Worm (Caenorhabditis elegans): ENCODE measurements around the gene R11A8.1.

Gene R11A8.1

DNA sequence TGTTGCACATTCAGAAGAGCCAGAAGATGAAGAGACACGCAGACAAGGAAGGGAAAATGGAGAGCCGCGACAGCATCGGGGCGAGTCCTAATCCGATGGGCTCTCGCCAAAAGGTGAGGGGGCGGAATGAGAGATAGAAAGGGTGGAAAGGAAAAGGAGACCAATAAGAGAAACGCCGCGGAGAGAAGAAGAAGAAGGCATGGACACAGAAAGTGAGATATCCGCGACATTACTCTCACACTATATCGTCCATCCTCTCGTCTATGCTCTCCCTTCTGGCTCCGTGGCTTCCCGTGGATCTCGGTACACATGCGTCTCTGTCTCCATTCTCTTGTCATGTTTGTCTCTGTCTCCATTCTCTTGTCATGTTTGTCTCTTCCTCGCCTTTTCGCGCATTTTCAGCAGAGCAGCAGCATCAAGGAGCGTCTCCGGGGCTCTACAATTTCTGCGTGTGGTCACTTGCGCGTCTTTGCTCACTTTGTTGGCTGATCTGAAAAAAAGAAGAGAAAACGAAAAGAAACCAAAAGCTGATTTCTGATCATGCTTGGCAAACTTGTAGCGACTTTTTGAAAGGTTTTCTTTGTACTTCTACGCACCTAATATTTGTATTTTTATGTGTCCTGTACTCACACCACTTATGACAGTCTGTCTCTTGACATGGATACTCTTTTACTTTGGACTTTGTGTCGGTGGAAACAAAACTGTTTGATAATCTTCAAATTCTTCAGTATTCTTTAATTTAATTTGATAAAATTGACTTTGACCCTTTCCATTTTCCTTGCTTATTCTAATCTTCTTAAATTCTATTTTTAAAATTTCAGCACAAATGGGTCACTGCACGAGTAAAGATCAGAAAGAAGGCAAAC is 46.5 kb upstream of the R11A8.1 start, which contains the start of gene gpa-7 (continued):
- TF ChIP-seq ctbp-1 (GFP tag; IDR thresholded peaks at IDR 0.05) = peak; percentile 89
- no peak for TF ChIP-seq dmd-9 (GFP tag; IDR thresholded peaks at IDR 0.05)
- no peak for TF ChIP-seq lin-39 (tag; optimal IDR thresholded peaks at IDR 0.05)
- no peak for TF ChIP-seq dpl-1 (GFP tag; optimal IDR thresholded peaks at IDR 0.05)
- TF ChIP-seq ceh-20 (GFP tag; IDR thresholded peaks at IDR 0.05) = no peak
- TF ChIP-seq zip-11 (GFP tag; IDR thresholded peaks at IDR 0.05) = no peak
- TF ChIP-seq T26A8.4 (GFP tag; IDR thresholded peaks at IDR 0.05) = 0 out of 2 replicates have a peak, but pooled peaks have one; percentile 61
- no peak for TF ChIP-seq mdt-29 (GFP tag; IDR thresholded peaks at IDR 0.05)
- TF ChIP-seq lir-3 (tag; optimal IDR thresholded peaks at IDR 0.05) = no peak
- no peak for TF ChIP-seq attf-4 (tag; optimal IDR thresholded peaks at IDR 0.05)
- no peak for TF ChIP-seq dmd-8 (GFP tag; IDR thresholded peaks at IDR 0.05)
- TF ChIP-seq dve-1 (tag; optimal IDR thresholded peaks at IDR 0.05; ENCODE audit: insufficient read depth) = no peak
- no peak for TF ChIP-seq lin-29 (GFP tag; IDR thresholded peaks at IDR 0.05)
- no peak for TF ChIP-seq lin-13 (GFP tag; optimal IDR thresholded peaks at IDR 0.05)
- no peak for TF ChIP-seq mdl-1 (tag; optimal IDR thresholded peaks at IDR 0.05)
- TF ChIP-seq nhr-237 (tag; optimal IDR thresholded peaks at IDR 0.05) = no peak
- no peak for TF ChIP-seq nhr-28 (tag; optimal IDR thresholded peaks at IDR 0.05)

- no peak for TF ChIP-seq mdl-1 (tag; optimal IDR thresholded peaks at IDR 0.05)
- no peak for TF ChIP-seq lin-15B (tag; optimal IDR thresholded peaks at IDR 0.05)
- TF ChIP-seq ctbp-1 (GFP tag; IDR thresholded peaks at IDR 0.05) = 0 out of 2 replicates have a peak, but pooled peaks have one; percentile 22
- no peak for TF ChIP-seq zfp-3 (GFP tag; conservative IDR thresholded peaks at IDR 0.05)
- no peak for TF ChIP-seq saeg-2 (GFP tag; IDR thresholded peaks at IDR 0.05)
- TF ChIP-seq aly-2 (tag; optimal IDR thresholded peaks at IDR 0.05) = no peak
- TF ChIP-seq gei-8 (GFP tag; optimal IDR thresholded peaks at IDR 0.05) = no peak
- TF ChIP-seq fkh-10 (GFP tag; optimal IDR thresholded peaks at IDR 0.05) = no peak
- TF ChIP-seq ces-1 (GFP tag; optimal IDR thresholded peaks at IDR 0.05) = peak; percentile 28
- 0 out of 2 replicates have a peak, but pooled peaks have one; percentile 7 for TF ChIP-seq hmg-1.1 (GFP tag; IDR thresholded peaks at IDR 0.05)
- peak; percentile 95 for TF ChIP-seq aha-1 (tag)
- no peak for TF ChIP-seq nhr-41 (GFP tag; IDR thresholded peaks at IDR 0.05)
- TF ChIP-seq vab-7 (GFP tag; IDR thresholded peaks at IDR 0.05) = no peak
Measured at ce11 chrIV:10398244-10398643, 41.3 kb upstream of the R11A8.1 start.

DNA sequence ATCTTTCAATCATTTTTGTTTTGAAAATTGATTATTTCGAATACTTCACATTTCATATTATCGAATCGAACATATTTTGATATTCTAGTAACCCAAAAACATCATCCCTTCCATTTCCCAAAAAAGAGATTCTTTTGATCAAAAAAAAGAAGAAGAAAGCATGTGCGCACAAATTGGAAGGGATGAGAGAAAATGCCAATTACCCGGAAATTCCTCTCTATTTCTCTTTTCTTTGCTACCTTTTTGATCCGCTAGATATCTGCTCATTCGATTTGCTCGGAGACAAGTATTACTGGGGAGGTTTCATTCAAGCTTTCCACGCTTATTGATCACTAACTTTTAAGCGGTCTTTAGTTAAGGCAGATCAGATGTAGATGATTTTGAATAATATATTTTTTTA is 39.9 kb upstream of the R11A8.1 start:
- TF ChIP-seq ces-1 (GFP tag; optimal IDR thresholded peaks at IDR 0.05) (peak; percentile 38), snpc-4 (tag; optimal IDR thresholded peaks at IDR 0.05) (no peak), fkh-10 (GFP tag; optimal IDR thresholded peaks at IDR 0.05) (peak; percentile 10)

DNA sequence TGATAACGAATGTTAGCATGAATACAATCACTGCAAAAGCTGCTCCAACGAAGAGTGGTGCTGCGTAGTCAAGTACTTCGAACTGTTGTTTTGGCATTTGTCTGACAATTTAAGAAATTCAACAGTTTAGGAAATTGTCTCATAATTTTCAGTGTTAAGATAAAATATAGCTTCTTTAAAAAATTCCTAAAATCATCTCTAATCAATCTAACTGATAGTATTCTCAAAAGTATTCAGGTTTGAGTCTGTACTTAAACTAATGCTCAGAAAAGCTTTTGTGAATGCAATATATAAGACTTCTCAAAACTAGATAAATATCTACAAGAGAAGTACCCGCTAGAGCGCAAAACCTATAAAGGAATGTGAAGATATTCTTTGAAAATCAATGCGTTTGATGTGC is 37.9 kb upstream of the R11A8.1 start, which contains the start of gene R10H10.4:
Gene R10H10.4, minus strand, starts transcription at position 101 of the 400 bp plus-strand sequence.
- TF ChIP-seq mxl-3 (GFP tag; optimal IDR thresholded peaks at IDR 0.05) (no peak), zfp-2 (tag; optimal IDR thresholded peaks at IDR 0.05) (no peak), ceh-32 (tag; optimal IDR thresholded peaks at IDR 0.05; ENCODE audit: poor library complexity) (no peak), ceh-44 (GFP tag; IDR thresholded peaks at IDR 0.05) (no peak), lin-15B (tag; optimal IDR thresholded peaks at IDR 0.05) (no peak), nhr-28 (tag; optimal IDR thresholded peaks at IDR 0.05) (no peak), zag-1 (tag; optimal IDR thresholded peaks at IDR 0.05) (no peak), T20F7.1 (GFP tag; optimal IDR thresholded peaks at IDR 0.05) (no peak)

Data from whole organism, L4 larva.